Worm (Caenorhabditis elegans) whole organism, young adult: ENCODE data around the gene dhhc-14.
"Not testable (repeated sequence)": the region's sequence is repeated elsewhere in the genome, so short reads cannot be mapped to it uniquely, and the experiment has no call there.

ENCODE experiments used
- B0336.3 ChIP-seq: fragments of 200-800 bp; sonication (Bioruptor generic); IDR thresholded peaks from 2 replicates; pipeline ENCODE4 v1.3.6; 2022; ENCODE audit warnings: missing genetic modification characterization, missing compliant biosample characterization
- C06A6.2 ChIP-seq: fragments of 200-800 bp; sonication (Bioruptor generic); conservative IDR thresholded peaks from 2 replicates; pipeline ENCODE4 v1.3.6; 2022; ENCODE audit warnings: missing genetic modification characterization, missing compliant biosample characterization
- F22D6.2 ChIP-seq: sonication (generic microtip); optimal IDR thresholded peaks from 2 replicates; lab custom pipeline; 2016; ENCODE audit warnings: mild to moderate bottlenecking, missing genetic modification characterization, missing compliant biosample characterization
- F33H1.4 ChIP-seq: fragments of 200-800 bp; sonication (Bioruptor generic); IDR thresholded peaks from 2 replicates; pipeline ENCODE4 v1.3.6; 2022; ENCODE audit warnings: missing genetic modification reagents, missing genetic modification characterization, missing compliant biosample characterization
- F37B4.10 ChIP-seq: fragments of 200-800 bp; sonication (Bioruptor generic); IDR thresholded peaks from 2 replicates; pipeline ENCODE4 v1.3.6; 2022; ENCODE audit warnings: missing genetic modification characterization, missing compliant biosample characterization
- K11D2.4 ChIP-seq: fragments of 200-800 bp; sonication (Bioruptor generic); IDR thresholded peaks from 2 replicates; pipeline ENCODE4 v1.3.6; 2022; ENCODE audit warnings: missing genetic modification reagents, missing genetic modification characterization, missing compliant biosample characterization
- T07F8.4 ChIP-seq: sonication (generic microtip); optimal IDR thresholded peaks from 2 replicates; lab custom pipeline; 2016; ENCODE audit warnings: mild to moderate bottlenecking, missing genetic modification characterization, moderate library complexity, missing compliant biosample characterization
- Y79H2A.3 ChIP-seq: fragments of 200-800 bp; sonication (Bioruptor generic); conservative IDR thresholded peaks from 2 replicates; pipeline ENCODE4 v1.3.6; 2022; ENCODE audit warnings: missing genetic modification reagents, missing genetic modification characterization, missing compliant biosample characterization
- akir-1 ChIP-seq: fragments of 200-800 bp; sonication (Bioruptor generic); optimal IDR thresholded peaks from 2 replicates; lab custom pipeline; 2018; ENCODE audit warnings: mild to moderate bottlenecking, missing genetic modification characterization, moderate library complexity, missing compliant biosample characterization
- athp-1 ChIP-seq: sonication (generic microtip); optimal IDR thresholded peaks from 2 replicates; lab custom pipeline; 2017; ENCODE audit warnings: mild to moderate bottlenecking, missing genetic modification characterization, missing compliant biosample characterization
- cebp-2 ChIP-seq: fragments of 200-800 bp; sonication (Bioruptor generic); IDR thresholded peaks from 2 replicates; pipeline ENCODE4 v1.3.6; 2022; ENCODE audit warnings: missing genetic modification characterization, missing compliant biosample characterization
- ceh-58 ChIP-seq: fragments of 200-800 bp; sonication (Bioruptor generic); IDR thresholded peaks from 2 replicates; pipeline ENCODE4 v1.3.6; 2022; ENCODE audit warnings: missing genetic modification characterization, missing compliant biosample characterization
- egl-18 ChIP-seq: fragments of 200-800 bp; sonication (Bioruptor generic); IDR thresholded peaks from 2 replicates; pipeline ENCODE4 v1.3.6; 2022; ENCODE audit warnings: missing genetic modification reagents, missing genetic modification characterization, missing compliant biosample characterization
- hlh-26 ChIP-seq: fragments of 200-800 bp; sonication (Bioruptor generic); conservative IDR thresholded peaks from 2 replicates; pipeline ENCODE4 v1.3.6; 2022; ENCODE audit warnings: missing genetic modification reagents, missing genetic modification characterization, missing compliant biosample characterization
- hmg-20 ChIP-seq: fragments of 200-800 bp; sonication (Bioruptor generic); IDR thresholded peaks from 2 replicates; pipeline ENCODE4 v1.3.6; 2022; ENCODE audit warnings: missing genetic modification reagents, missing genetic modification characterization, missing compliant biosample characterization
- hrde-1 ChIP-seq: sonication (generic microtip); optimal IDR thresholded peaks from 2 replicates; lab custom pipeline; 2016; ENCODE audit warnings: missing genetic modification characterization, mild to moderate bottlenecking, missing compliant biosample characterization, moderate library complexity, missing genotype, missing genetic modification reagents, borderline replicate concordance
- hsf-1 ChIP-seq: fragments of 200-800 bp; sonication (Bioruptor generic); IDR thresholded peaks from 2 replicates; pipeline ENCODE4 v1.3.6; 2022; ENCODE audit warnings: missing genetic modification reagents, missing genetic modification characterization, missing compliant biosample characterization
- lir-1 ChIP-seq: fragments of 200-800 bp; sonication (Bioruptor generic); conservative IDR thresholded peaks from 2 replicates; pipeline ENCODE4 v1.3.6; 2022; ENCODE audit warnings: missing genetic modification reagents, missing genetic modification characterization, missing compliant biosample characterization
- madf-10 ChIP-seq: sonication (generic microtip); optimal IDR thresholded peaks from 2 replicates; lab custom pipeline; 2016; ENCODE audit warnings: mild to moderate bottlenecking, missing genetic modification characterization, missing compliant biosample characterization
- mcd-1 ChIP-seq: fragments of 200-800 bp; sonication (Bioruptor generic); IDR thresholded peaks from 2 replicates; pipeline ENCODE4 v1.3.6; 2022; ENCODE audit warnings: missing genetic modification reagents, missing genetic modification characterization, missing compliant biosample characterization
- mxl-1 ChIP-seq: sonication (generic microtip); optimal IDR thresholded peaks from 2 replicates; lab custom pipeline; 2016; ENCODE audit warnings: missing genetic modification characterization, missing compliant biosample characterization
- nfya-2 ChIP-seq: fragments of 200-800 bp; sonication (Bioruptor generic); IDR thresholded peaks from 2 replicates; pipeline ENCODE4 v1.3.6; 2022; ENCODE audit warnings: missing genetic modification reagents, missing genetic modification characterization, missing compliant biosample characterization
- nfyb-1 ChIP-seq: fragments of 200-800 bp; sonication (Bioruptor generic); IDR thresholded peaks from 2 replicates; pipeline ENCODE4 v1.3.6; 2022; ENCODE audit warnings: missing genetic modification reagents, missing genetic modification characterization, missing compliant biosample characterization
- pbrm-1 ChIP-seq: fragments of 200-800 bp; sonication (Bioruptor generic); IDR thresholded peaks from 2 replicates; pipeline ENCODE4 v1.3.6; 2022; ENCODE audit warnings: missing genetic modification reagents, missing genetic modification characterization, missing compliant biosample characterization
- repo-1 ChIP-seq: sonication (generic microtip); optimal IDR thresholded peaks from 2 replicates; lab custom pipeline; 2017; ENCODE audit warnings: mild to moderate bottlenecking, missing genetic modification characterization, missing compliant biosample characterization
- sdz-38 ChIP-seq: sonication (generic microtip); optimal IDR thresholded peaks from 2 replicates; lab custom pipeline; 2016; ENCODE audit warnings: missing genotype, missing genetic modification characterization, missing compliant biosample characterization
- snpc-1.1 ChIP-seq: sonication (generic microtip); optimal IDR thresholded peaks from 2 replicates; lab custom pipeline; 2017; ENCODE audit warnings: missing genetic modification characterization, mild to moderate bottlenecking, missing compliant biosample characterization, antibody characterized with exemption, moderate library complexity, missing genotype, missing genetic modification reagents; ENCODE audit not compliant: insufficient read depth
- somi-1 ChIP-seq: fragments of 200-800 bp; sonication (Bioruptor generic); optimal IDR thresholded peaks from 2 replicates; lab custom pipeline; 2018; ENCODE audit warnings: mild to moderate bottlenecking, missing genetic modification characterization, missing compliant biosample characterization
- sptf-2 ChIP-seq: fragments of 200-800 bp; sonication (Bioruptor generic); optimal IDR thresholded peaks from 2 replicates; lab custom pipeline; 2018; ENCODE audit warnings: mild to moderate bottlenecking, missing genetic modification characterization, missing compliant biosample characterization
- tbx-9 ChIP-seq: sonication (generic microtip); optimal IDR thresholded peaks from 2 replicates; lab custom pipeline; 2016; ENCODE audit warnings: borderline replicate concordance, missing genetic modification characterization, inconsistent platforms, missing compliant biosample characterization
- unc-130 ChIP-seq: sonication (generic microtip); optimal IDR thresholded peaks from 2 replicates; lab custom pipeline; 2016; ENCODE audit warnings: missing genetic modification reagents, missing genetic modification characterization, missing compliant biosample characterization
- xnd-1 ChIP-seq: sonication (generic microtip); optimal IDR thresholded peaks from 2 replicates; lab custom pipeline; 2016; ENCODE audit warnings: missing genotype, missing genetic modification reagents, missing genetic modification characterization, missing compliant biosample characterization
- zim-3 ChIP-seq: sonication (generic microtip); optimal IDR thresholded peaks from 2 replicates; lab custom pipeline; 2017; ENCODE audit warnings: mild to moderate bottlenecking, missing genetic modification characterization, moderate library complexity, missing compliant biosample characterization
- ztf-18 ChIP-seq: sonication (generic microtip); optimal IDR thresholded peaks from 2 replicates; lab custom pipeline; 2016; ENCODE audit warnings: missing genotype, mild to moderate bottlenecking, missing genetic modification characterization, missing compliant biosample characterization

Gene dhhc-14

DNA sequence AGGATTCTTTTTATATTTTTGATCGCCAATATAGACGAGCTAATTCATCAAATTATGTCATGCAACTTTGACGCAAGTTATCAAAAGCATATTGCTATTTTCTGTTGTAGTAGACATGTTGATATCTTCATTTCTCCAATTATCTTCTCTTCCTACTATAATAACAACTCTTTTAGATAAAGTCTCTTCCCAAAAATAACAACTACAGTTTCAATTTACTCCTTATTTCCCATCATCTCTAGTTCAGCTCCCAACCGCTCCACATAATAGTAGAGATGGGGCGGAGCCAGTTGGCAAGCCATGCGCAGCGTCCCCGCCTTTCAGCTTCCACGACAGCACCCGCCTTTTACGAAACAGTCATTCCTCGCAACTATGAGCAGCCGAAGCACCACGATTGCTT, 24.1 kb upstream of the dhhc-14 start, which contains the start of gene flp-5:
flp-5 (plus strand) TSS at position 301 of the 400 bp plus-strand sequence.
- no peak for TF ChIP-seq hlh-26 (GFP tag; lab: Robert Waterston, UW)
- TF ChIP-seq ztf-18 (tag; lab: Kevin White, UChicago) = no peak
- TF ChIP-seq zim-3 (tag; lab: Kevin White, UChicago) = no peak
- no peak for TF ChIP-seq lir-1 (GFP tag; lab: Robert Waterston, UW)
- TF ChIP-seq hmg-20 (GFP tag; lab: Robert Waterston, UW) = no peak
- TF ChIP-seq egl-18 (GFP tag; lab: Robert Waterston, UW) = no peak
- no peak for TF ChIP-seq pbrm-1 (GFP tag; lab: Robert Waterston, UW)
- no peak for TF ChIP-seq B0336.3
- TF ChIP-seq repo-1 (tag; lab: Kevin White, UChicago) = no peak
- TF ChIP-seq tbx-9 = no peak
- TF ChIP-seq C06A6.2 (GFP tag; lab: Robert Waterston, UW) = no peak
- no peak for TF ChIP-seq hsf-1 (GFP tag; lab: Robert Waterston, UW)

DNA sequence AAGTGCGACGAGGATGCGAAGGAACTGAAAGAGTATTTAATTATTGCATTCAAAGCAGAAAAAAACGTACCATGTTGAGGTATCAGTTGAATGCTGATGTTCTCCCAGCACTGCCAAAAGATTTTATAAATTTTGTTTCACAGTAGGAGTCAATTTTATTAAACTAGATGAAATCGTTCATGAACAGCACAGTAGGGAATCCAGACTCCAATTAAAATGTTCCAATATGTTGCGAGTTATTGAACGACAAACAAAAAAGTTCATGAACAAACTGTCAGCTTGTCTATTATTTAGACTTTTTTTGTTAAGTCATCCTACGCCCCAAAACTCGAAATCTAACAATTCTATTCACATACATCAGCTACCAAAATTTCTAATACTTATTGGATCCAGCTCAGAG, 17.1 kb upstream of the dhhc-14 start, which contains the start of gene nspc-1:
nspc-1 (minus strand) TSS at position 101 of the 400 bp plus-strand sequence.
- TF ChIP-seq madf-10 (tag; lab: Kevin White, UChicago); F37B4.10 (GFP tag; lab: Robert Waterston, UW); sptf-2 (GFP tag; lab: Kevin White, UChicago): not testable (repeated sequence)

DNA sequence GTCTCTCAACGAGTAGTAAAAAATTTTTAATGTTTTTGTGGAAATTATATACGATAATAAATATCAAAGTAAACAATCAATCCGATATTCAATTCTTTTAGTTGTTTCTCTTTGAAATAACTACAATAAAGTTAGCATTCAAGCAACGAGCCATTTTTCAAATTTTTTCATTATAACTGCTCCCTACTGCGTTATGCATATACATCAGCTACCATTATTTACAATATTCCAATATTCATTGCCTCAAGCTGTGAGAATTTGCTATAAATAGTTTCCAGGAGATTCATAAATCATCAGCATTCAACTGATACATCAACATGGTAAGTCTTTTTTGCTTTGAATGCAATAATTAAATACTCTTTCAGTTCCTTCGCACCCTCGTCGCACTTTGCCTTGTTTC, 15.3 kb upstream of the dhhc-14 start, which contains the start of gene nspc-3:
nspc-3 (plus strand) TSS at position 301 of the 400 bp plus-strand sequence.
- TF ChIP-seq somi-1 (no peak), egl-18 (GFP tag; lab: Robert Waterston, UW) (no peak), F22D6.2 (tag; lab: Kevin White, UChicago) (no peak), xnd-1 (no peak), nfya-2 (GFP tag; lab: Robert Waterston, UW) (no peak), T07F8.4 (tag; lab: Kevin White, UChicago) (no peak), mxl-1 (tag; lab: Kevin White, UChicago) (no peak), snpc-1.1 (tag; lab: Kevin White, UChicago) (no peak), K11D2.4 (GFP tag; lab: Robert Waterston, UW) (no peak), cebp-2 (no peak), repo-1 (tag; lab: Kevin White, UChicago) (no peak), athp-1 (tag; lab: Kevin White, UChicago) (no peak), unc-130 (GFP tag; lab: Kevin White, UChicago) (no peak), sdz-38 (no peak), F37B4.10 (GFP tag; lab: Robert Waterston, UW) (no peak), mcd-1 (GFP tag; lab: Robert Waterston, UW) (no peak), F33H1.4 (GFP tag; lab: Robert Waterston, UW) (no peak), zim-3 (tag; lab: Kevin White, UChicago) (no peak), ceh-58 (GFP tag; lab: Robert Waterston, UW) (no peak), akir-1 (GFP tag; lab: Kevin White, UChicago) (no peak)

DNA sequence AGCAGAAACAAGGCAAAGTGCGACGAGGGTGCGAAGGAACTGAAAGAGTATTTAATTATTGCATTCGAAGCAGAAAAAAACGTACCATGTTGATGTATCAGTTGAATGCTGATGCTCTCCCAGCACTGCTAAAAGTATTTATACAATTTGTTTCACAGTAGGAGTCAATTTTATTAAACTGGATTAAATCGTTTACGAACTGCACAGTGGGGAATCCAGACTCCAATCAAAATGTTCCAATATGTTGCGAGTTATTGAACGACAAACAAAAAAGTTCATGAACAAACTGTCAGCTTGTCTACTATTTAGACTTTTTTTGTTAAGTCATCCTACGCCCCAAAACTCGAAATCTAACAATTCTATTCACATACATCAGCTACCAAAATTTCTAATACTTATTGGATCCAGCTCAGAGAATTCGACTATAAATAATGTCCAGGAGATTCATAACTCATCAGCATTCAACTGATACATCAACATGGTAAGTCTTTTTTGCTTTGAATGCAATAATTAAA, 13.8 kb upstream of the dhhc-14 start, which contains the start of the genes nspc-4 and nspc-5:
nspc-4 (minus strand) TSS at position 101 of the 515 bp plus-strand sequence.
nspc-5 (plus strand) TSS at position 465 of the 515 bp plus-strand sequence.
- not testable (repeated sequence) for TF ChIP-seq hrde-1 (tag; lab: Kevin White, UChicago); Y79H2A.3; nfyb-1 (GFP tag; lab: Robert Waterston, UW)
